Worm (Caenorhabditis elegans): Measurements from ENCODE around the gene algn-1.

DNA sequence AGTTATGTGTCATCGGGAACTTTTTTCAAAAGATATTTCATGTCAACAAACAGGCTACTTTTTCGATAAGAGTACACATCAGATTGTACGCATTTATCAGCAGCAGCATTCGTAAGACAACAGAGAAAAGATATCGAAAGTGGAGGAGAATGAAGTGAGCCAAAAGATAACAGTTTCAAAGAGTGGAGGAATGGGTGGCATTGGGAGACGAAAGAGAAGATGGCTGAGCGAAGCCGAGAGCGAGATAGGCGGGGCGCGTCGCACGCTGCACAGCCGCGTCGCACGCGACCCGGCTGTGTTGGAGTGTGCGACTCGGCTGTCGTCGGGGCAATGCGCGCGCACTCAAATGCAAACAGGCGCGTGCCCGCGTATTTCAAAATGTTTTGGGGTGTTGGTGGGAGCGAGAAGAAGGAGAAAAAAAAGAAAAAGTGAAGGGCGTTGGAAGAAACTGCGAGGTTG is 4.2 kb downstream of the algn-1 start:
- TF ChIP-seq ztf-29 (GFP tag; IDR thresholded peaks at IDR 0.05) = peak; percentile 52; the same call in 1 of the 2 replicates
- no peak for TF ChIP-seq flt-1 (GFP tag; IDR thresholded peaks at IDR 0.05)
- TF ChIP-seq tab-1 (GFP tag; IDR thresholded peaks at IDR 0.05) = no peak
- TF ChIP-seq ztf-23 (GFP tag; IDR thresholded peaks at IDR 0.05) = 0 out of 2 replicates have a peak, but pooled peaks have one; percentile 6

All from whole organism, midembryonic.